Worm (Caenorhabditis elegans) whole organism, L4/young adult: ENCODE data around the gene C25G4.8.

Source experiments
- W03F9.2 ChIP-seq: fragments of 150-350 bp; optimal IDR thresholded peaks from 2 replicates; lab custom pipeline; 2014; ENCODE audit warnings: missing biosample characterization, missing genetic modification characterization
- dao-5 ChIP-seq: sonication (generic microtip); optimal IDR thresholded peaks from 2 replicates; lab custom pipeline; 2016; ENCODE audit warnings: missing genotype, missing genetic modification characterization, moderate library complexity, missing compliant biosample characterization
- him-1 ChIP-seq: sonication (generic microtip); optimal IDR thresholded peaks from 2 replicates; lab custom pipeline; 2016; ENCODE audit warnings: missing genotype, missing genetic modification reagents, missing genetic modification characterization, missing compliant biosample characterization

Gene C25G4.8

ce11 chrIV:12454115-12454514 lies 9.2 kb downstream of the C25G4.8 start, which contains the start of gene spe-44:
spe-44 (minus strand) TSS chrIV:12454215.
- TF ChIP-seq dao-5 (tag; lab: Kevin White, UChicago) = no peak
- no peak for TF ChIP-seq W03F9.2 (tag; lab: Kevin White, UChicago)
- no peak for TF ChIP-seq him-1 (tag; lab: Kevin White, UChicago)

DNA sequence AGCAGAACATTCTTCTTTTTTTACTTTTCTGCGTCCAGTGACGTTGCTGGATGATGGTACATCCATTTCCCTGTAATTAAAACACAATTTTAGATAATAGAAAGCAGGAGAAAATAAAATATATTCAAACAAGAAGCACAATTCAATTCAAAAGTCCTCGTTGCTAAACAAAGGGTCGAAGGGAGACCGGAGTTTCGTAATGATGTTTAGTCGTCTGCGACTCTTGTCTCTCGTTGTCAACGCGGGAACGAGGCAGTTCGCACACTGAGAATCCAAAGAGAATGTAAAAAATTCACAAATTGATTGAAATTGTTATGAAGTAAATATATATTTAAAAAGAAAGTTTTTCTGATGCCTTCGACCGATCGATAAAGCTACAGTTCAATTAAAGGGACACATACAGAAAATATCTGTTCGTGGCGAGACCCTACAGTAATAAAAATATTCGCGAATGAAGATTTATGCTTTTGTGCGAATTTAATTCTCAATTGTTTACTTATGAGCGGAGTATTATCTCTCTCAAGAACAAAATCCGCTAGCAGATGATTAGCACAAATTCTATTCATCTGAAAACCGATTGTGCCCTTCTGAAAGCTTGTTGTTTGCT lies 11.9 kb downstream of the C25G4.8 start, which contains the start of gene dpy-26:
TSS of gene dpy-26 (minus strand) at position 111 of the 607 bp plus-strand sequence.
- TF ChIP-seq dao-5 (tag; lab: Kevin White, UChicago) = no peak
- TF ChIP-seq W03F9.2 (tag; lab: Kevin White, UChicago) = peak; percentile 7

ce11 chrIV:12445463-12445934 lies 17.8 kb downstream of the C25G4.8 start, which contains the start of gene C25G4.3:
C25G4.3 (minus strand) TSS chrIV:12445884.
- no peak for TF ChIP-seq dao-5 (tag; lab: Kevin White, UChicago)

- TF ChIP-seq dao-5 (tag; lab: Kevin White, UChicago) (no peak), W03F9.2 (tag; lab: Kevin White, UChicago) (no peak), him-1 (tag; lab: Kevin White, UChicago) (no peak)
Observed at ce11 chrIV:12443936-12444335, 19.3 kb downstream of the C25G4.8 start, which contains the start of gene C25G4.2. C25G4.2 (minus strand) TSS chrIV:12444035.

- TF ChIP-seq dao-5 (tag; lab: Kevin White, UChicago) = no peak
- TF ChIP-seq him-1 (tag; lab: Kevin White, UChicago) = no peak
- no peak for TF ChIP-seq W03F9.2 (tag; lab: Kevin White, UChicago)
Observed at ce11 chrIV:12441715-12442114, 21.6 kb downstream of the C25G4.8 start, which contains the start of gene C25G4.17. C25G4.17 (plus strand) TSS chrIV:12442015.

DNA sequence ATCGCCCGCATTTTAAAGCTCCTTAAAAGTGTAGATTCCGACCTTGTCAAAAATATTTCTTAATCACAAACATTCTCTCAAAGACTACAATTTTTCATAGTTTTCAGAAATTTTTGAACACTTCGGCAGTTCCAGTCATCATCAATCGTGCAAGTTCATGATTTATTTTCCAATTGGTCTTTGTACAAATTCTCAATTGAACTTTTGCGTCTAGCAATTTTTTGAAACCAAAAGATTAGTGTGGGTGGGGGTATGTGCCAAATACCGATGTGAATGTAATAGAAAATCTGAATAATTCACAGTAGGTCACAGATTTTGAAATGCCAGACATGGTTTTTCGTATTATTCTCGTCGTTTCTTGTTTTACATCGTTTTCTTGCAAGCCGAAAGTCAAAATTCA lies 24.9 kb downstream of the C25G4.8 start, which contains the start of gene clec-185:
TSS of gene clec-185 (plus strand) at position 301 of the 400 bp plus-strand sequence.
- TF ChIP-seq him-1 (tag; lab: Kevin White, UChicago) = no peak

- no peak for TF ChIP-seq dao-5 (tag; lab: Kevin White, UChicago)
- TF ChIP-seq him-1 (tag; lab: Kevin White, UChicago) = no peak
- TF ChIP-seq W03F9.2 (tag; lab: Kevin White, UChicago) = no peak
Observed at ce11 chrIV:12435442-12435841, 27.8 kb downstream of the C25G4.8 start, which contains the start of gene irg-4. irg-4 (plus strand) TSS chrIV:12435833.

ce11 chrIV:12432340-12432739 lies 30.9 kb downstream of the C25G4.8 start, which contains the start of gene clec-184:
clec-184 (plus strand) TSS chrIV:12432640.
- no peak for TF ChIP-seq dao-5 (tag; lab: Kevin White, UChicago)
- no peak for TF ChIP-seq him-1 (tag; lab: Kevin White, UChicago)
- TF ChIP-seq W03F9.2 (tag; lab: Kevin White, UChicago) = no peak

- TF ChIP-seq dao-5 (tag; lab: Kevin White, UChicago) (no peak), him-1 (tag; lab: Kevin White, UChicago) (no peak), W03F9.2 (tag; lab: Kevin White, UChicago) (no peak)
Observed at ce11 chrIV:12431755-12432154, 31.5 kb downstream of the C25G4.8 start.

DNA sequence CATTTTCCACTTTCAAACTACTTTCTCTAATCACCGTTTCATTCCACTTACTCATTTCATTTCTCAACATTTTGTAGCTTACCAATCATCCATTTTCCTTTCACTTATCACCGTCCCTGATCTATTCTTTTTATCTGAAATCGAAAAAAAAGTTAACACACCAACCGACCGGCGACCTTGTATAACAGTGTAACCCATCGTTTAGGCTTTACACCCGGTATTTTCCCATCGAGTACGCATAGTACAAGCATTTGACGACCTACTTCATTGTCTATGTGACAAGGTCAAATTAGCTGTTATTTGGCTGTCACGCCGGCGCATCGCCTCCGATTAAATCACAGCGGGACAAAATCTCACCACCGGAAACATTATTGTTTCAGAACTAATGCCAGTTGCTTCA lies 33.8 kb downstream of the C25G4.8 start:
- TF ChIP-seq W03F9.2 (tag; lab: Kevin White, UChicago) = no peak
- TF ChIP-seq him-1 (tag; lab: Kevin White, UChicago) = no peak
- no peak for TF ChIP-seq dao-5 (tag; lab: Kevin White, UChicago)

DNA sequence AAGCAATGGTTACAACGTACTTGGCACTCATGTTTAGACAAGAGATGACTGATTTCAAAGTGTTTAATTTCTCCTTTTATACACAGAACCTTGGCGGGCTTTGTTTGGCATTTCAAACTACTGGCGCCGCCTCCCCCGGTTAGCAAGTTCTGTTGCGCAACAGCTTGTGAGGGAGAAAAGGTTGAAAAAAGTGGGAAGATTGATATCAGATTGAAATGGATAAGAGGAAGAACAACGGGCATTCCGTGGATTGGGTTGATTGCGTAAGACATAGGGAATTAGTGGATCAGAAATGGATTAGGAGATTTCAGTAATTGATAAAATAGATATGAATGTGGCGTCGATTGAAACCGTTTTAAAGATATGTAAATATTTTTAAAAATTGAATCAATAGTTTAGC lies 34.8 kb downstream of the C25G4.8 start, which contains the start of gene col-130:
TSS of gene col-130 (minus strand) at position 50 of the 400 bp plus-strand sequence.
- no peak for TF ChIP-seq W03F9.2 (tag; lab: Kevin White, UChicago)
- TF ChIP-seq dao-5 (tag; lab: Kevin White, UChicago) = no peak
- TF ChIP-seq him-1 (tag; lab: Kevin White, UChicago) = no peak

- TF ChIP-seq him-1 (tag; lab: Kevin White, UChicago) = no peak
- no peak for TF ChIP-seq W03F9.2 (tag; lab: Kevin White, UChicago)
- no peak for TF ChIP-seq dao-5 (tag; lab: Kevin White, UChicago)
Observed at ce11 chrIV:12427687-12428284, 35.5 kb downstream of the C25G4.8 start.

ce11 chrIV:12425595-12425994 lies 37.7 kb downstream of the C25G4.8 start:
- TF ChIP-seq him-1 (tag; lab: Kevin White, UChicago) (no peak), W03F9.2 (tag; lab: Kevin White, UChicago) (no peak), dao-5 (tag; lab: Kevin White, UChicago) (no peak)
